Worm (Caenorhabditis elegans): ENCODE measurements around the gene frpr-1.

Gene frpr-1

ce11 chrX:8082703-8083102 is 46.7 kb downstream of the frpr-1 start:
- TF ChIP-seq ama-1 (optimal IDR thresholded peaks at IDR 0.05) (no peak), ceh-13 (GFP tag; optimal IDR thresholded peaks at IDR 0.05) (no peak), tbx-11 (GFP tag; IDR thresholded peaks at IDR 0.05) (no peak), F13C5.2 (tag; optimal IDR thresholded peaks at IDR 0.05) (no peak), tbx-37 (GFP tag; conservative IDR thresholded peaks at IDR 0.05) (no peak), aly-1 (tag; optimal IDR thresholded peaks at IDR 0.05) (no peak), B0310.2 (tag; optimal IDR thresholded peaks at IDR 0.05) (no peak), pes-1 (GFP tag; IDR thresholded peaks at IDR 0.05) (no peak), ets-7 (tag; optimal IDR thresholded peaks at IDR 0.05) (no peak), hnd-1 (tag; optimal IDR thresholded peaks at IDR 0.05) (no peak), ceh-36 (tag; optimal IDR thresholded peaks at IDR 0.05) (no peak), hmbx-1 (tag; optimal IDR thresholded peaks at IDR 0.05) (no peak), scrt-1 (GFP tag; IDR thresholded peaks at IDR 0.05) (no peak), tra-4 (tag; optimal IDR thresholded peaks at IDR 0.05) (no peak)

- TF ChIP-seq scrt-1 (GFP tag; IDR thresholded peaks at IDR 0.05) (no peak), hnd-1 (tag; optimal IDR thresholded peaks at IDR 0.05) (no peak), ceh-36 (tag; optimal IDR thresholded peaks at IDR 0.05) (no peak), pes-1 (GFP tag; IDR thresholded peaks at IDR 0.05) (no peak), F13C5.2 (tag; optimal IDR thresholded peaks at IDR 0.05) (no peak), flt-1 (GFP tag; IDR thresholded peaks at IDR 0.05) (no peak), sea-1 (GFP tag; conservative IDR thresholded peaks at IDR 0.05) (no peak), tbx-11 (GFP tag; IDR thresholded peaks at IDR 0.05) (no peak), B0310.2 (tag; optimal IDR thresholded peaks at IDR 0.05) (no peak), tra-4 (tag; optimal IDR thresholded peaks at IDR 0.05) (no peak), hmg-4 (GFP tag; optimal IDR thresholded peaks at IDR 0.05) (no peak), ama-1 (optimal IDR thresholded peaks at IDR 0.05) (no peak)
Observed at ce11 chrX:8078899-8079298, 50.5 kb downstream of the frpr-1 start.

ce11 chrX:8078374-8078773 is 51.1 kb downstream of the frpr-1 start:
- TF ChIP-seq ceh-13 (GFP tag; optimal IDR thresholded peaks at IDR 0.05): no peak
- no peak for TF ChIP-seq F13C5.2 (tag; optimal IDR thresholded peaks at IDR 0.05)

- TF ChIP-seq tra-4 (tag; optimal IDR thresholded peaks at IDR 0.05) (no peak), hnd-1 (tag; optimal IDR thresholded peaks at IDR 0.05) (no peak), ets-7 (tag; optimal IDR thresholded peaks at IDR 0.05) (no peak), aly-1 (tag; optimal IDR thresholded peaks at IDR 0.05) (no peak), hmbx-1 (tag; optimal IDR thresholded peaks at IDR 0.05) (no peak), B0310.2 (tag; optimal IDR thresholded peaks at IDR 0.05) (no peak), scrt-1 (GFP tag; IDR thresholded peaks at IDR 0.05) (no peak), pes-1 (GFP tag; IDR thresholded peaks at IDR 0.05) (no peak), hmg-4 (GFP tag; optimal IDR thresholded peaks at IDR 0.05) (no peak), ceh-13 (GFP tag; optimal IDR thresholded peaks at IDR 0.05) (no peak), ceh-36 (tag; optimal IDR thresholded peaks at IDR 0.05) (no peak), tbx-37 (GFP tag; conservative IDR thresholded peaks at IDR 0.05) (no peak), sea-1 (GFP tag; conservative IDR thresholded peaks at IDR 0.05) (no peak)
Observed at ce11 chrX:8077748-8078147, 51.7 kb downstream of the frpr-1 start, which contains the start of gene C46F2.1. Gene C46F2.1, plus strand, starts transcription at chrX:8078048.

ce11 chrX:8074527-8074926 is 54.9 kb downstream of the frpr-1 start:
- no peak for TF ChIP-seq ets-7 (tag; optimal IDR thresholded peaks at IDR 0.05)
- no peak for TF ChIP-seq hmg-4 (GFP tag; optimal IDR thresholded peaks at IDR 0.05)
- no peak for TF ChIP-seq tbx-11 (GFP tag; IDR thresholded peaks at IDR 0.05)
- TF ChIP-seq aly-1 (tag; optimal IDR thresholded peaks at IDR 0.05): no peak
- TF ChIP-seq ceh-36 (tag; optimal IDR thresholded peaks at IDR 0.05): no peak
- TF ChIP-seq tbx-37 (GFP tag; conservative IDR thresholded peaks at IDR 0.05): no peak
- no peak for TF ChIP-seq ceh-13 (GFP tag; optimal IDR thresholded peaks at IDR 0.05)
- TF ChIP-seq tra-4 (tag; optimal IDR thresholded peaks at IDR 0.05): no peak
- no peak for TF ChIP-seq hnd-1 (tag; optimal IDR thresholded peaks at IDR 0.05)
- TF ChIP-seq sea-1 (GFP tag; conservative IDR thresholded peaks at IDR 0.05): no peak
- TF ChIP-seq hmbx-1 (tag; optimal IDR thresholded peaks at IDR 0.05): no peak
- no peak for TF ChIP-seq B0310.2 (tag; optimal IDR thresholded peaks at IDR 0.05)
- TF ChIP-seq scrt-1 (GFP tag; IDR thresholded peaks at IDR 0.05): no peak
- no peak for TF ChIP-seq ama-1 (optimal IDR thresholded peaks at IDR 0.05)
- TF ChIP-seq pes-1 (GFP tag; IDR thresholded peaks at IDR 0.05): no peak
